Fruit fly (Drosophila melanogaster): Measurements from ENCODE around the gene Alms1b.

Gene Alms1b

dm6 chrX:4678913-4679812 lies 48.4 kb upstream of the Alms1b start, which contains the start of gene fzr (continued):
- TF ChIP-seq sens (GFP tag) (peak; percentile 24), seq (GFP tag; IDR thresholded peaks at IDR 0.05) (no peak), CG34376 (GFP tag; optimal IDR thresholded peaks at IDR 0.05) (no peak), lbe (GFP tag; optimal IDR thresholded peaks at IDR 0.05) (no peak), ato (GFP tag; IDR thresholded peaks at IDR 0.05; ENCODE audit: partially characterized antibody) (no peak), ap (GFP tag; IDR thresholded peaks at IDR 0.05) (no peak), odd (GFP tag; optimal IDR thresholded peaks at IDR 0.05) (no peak), Dek (tag; optimal IDR thresholded peaks at IDR 0.05) (no peak), pho (GFP tag; optimal IDR thresholded peaks at IDR 0.05) (no peak), peb (GFP tag; IDR thresholded peaks at IDR 0.05) (no peak), D (optimal IDR thresholded peaks at IDR 0.05) (peak; percentile 62), D (GFP tag; optimal IDR thresholded peaks at IDR 0.05) (no peak), BEAF-32 (GFP tag; optimal IDR thresholded peaks at IDR 0.05) (peak; percentile 32), sim (GFP tag; IDR thresholded peaks at IDR 0.05) (no peak), Usf (GFP tag; optimal IDR thresholded peaks at IDR 0.05) (no peak), Camta (GFP tag; optimal IDR thresholded peaks at IDR 0.05) (no peak), CG14667 (GFP tag; IDR thresholded peaks at IDR 0.05) (no peak), CG12236 (GFP tag; optimal IDR thresholded peaks at IDR 0.05) (no peak), CG32767 (GFP tag; IDR thresholded peaks at IDR 0.05) (no peak), trem (tag; optimal IDR thresholded peaks at IDR 0.05) (peak; percentile 29), Chrac-16 (GFP tag; optimal IDR thresholded peaks at IDR 0.05) (no peak), bbx (GFP tag; IDR thresholded peaks at IDR 0.05; ENCODE audit: partially characterized antibody) (no peak; the same call in 1 of the 2 replicates), gfzf (GFP tag; optimal IDR thresholded peaks at IDR 0.05) (peak; percentile 91), stc (GFP tag; IDR thresholded peaks at IDR 0.05) (no peak), CG8388 (GFP tag; optimal IDR thresholded peaks at IDR 0.05) (no peak), CG7357 (GFP tag; IDR thresholded peaks at IDR 0.05) (no peak), D19A (tag; optimal IDR thresholded peaks at IDR 0.05) (no peak), Vsx1 (GFP tag; optimal IDR thresholded peaks at IDR 0.05) (no peak), Mrtf (GFP tag; IDR thresholded peaks at IDR 0.05) (no peak), lov (optimal IDR thresholded peaks at IDR 0.05) (no peak), lov (GFP tag; IDR thresholded peaks at IDR 0.05) (no peak), br (optimal IDR thresholded peaks at IDR 0.05) (no peak), CG2712 (tag; optimal IDR thresholded peaks at IDR 0.05) (no peak), BtbVII (GFP tag; optimal IDR thresholded peaks at IDR 0.05) (no peak), gcm (GFP tag; optimal IDR thresholded peaks at IDR 0.05) (no peak), CG10274 (GFP tag; optimal IDR thresholded peaks at IDR 0.05) (no peak), Ets97D (GFP tag; optimal IDR thresholded peaks at IDR 0.05) (no peak), Oli (tag; optimal IDR thresholded peaks at IDR 0.05) (no peak), CG7987 (GFP tag; optimal IDR thresholded peaks at IDR 0.05) (no peak), row (GFP tag; IDR thresholded peaks at IDR 0.05) (no peak), CG17802 (tag; optimal IDR thresholded peaks at IDR 0.05) (no peak), cato (GFP tag; optimal IDR thresholded peaks at IDR 0.05; ENCODE audit: borderline replicate concordance) (no peak), CG7745 (tag; optimal IDR thresholded peaks at IDR 0.05) (no peak), HLH54F (GFP tag; optimal IDR thresholded peaks at IDR 0.05) (no peak), CG8089 (GFP tag; optimal IDR thresholded peaks at IDR 0.05) (no peak), HLHmδ (GFP tag; optimal IDR thresholded peaks at IDR 0.05) (no peak), Aef1 (GFP tag; IDR thresholded peaks at IDR 0.05) (peak; percentile 35; the same call in 1 of the 3 replicates), ash1 (GFP tag; optimal IDR thresholded peaks at IDR 0.05) (no peak), CG17359 (tag; optimal IDR thresholded peaks at IDR 0.05) (no peak), CG34422 (GFP tag; IDR thresholded peaks at IDR 0.05) (0 out of 3 replicates have a peak, but pooled peaks have one; percentile 14)
